Worm (Caenorhabditis elegans): ENCODE results near the gene rpn-11.

- TF ChIP-seq ceh-62 (tag; optimal IDR thresholded peaks at IDR 0.05) (no peak), ceh-82 (tag; optimal IDR thresholded peaks at IDR 0.05) (no peak), R02D3.7 (tag; optimal IDR thresholded peaks at IDR 0.05) (no peak), nhr-77 (tag; optimal IDR thresholded peaks at IDR 0.05) (no peak), dmd-6 (GFP tag; IDR thresholded peaks at IDR 0.05) (no peak)
These were observed 5.8 kb downstream of the rpn-11 start, which contains the start of gene pqn-48 for ce11 chrII:4038541-4038940.

All from whole organism, L4 larva.